Worm (Caenorhabditis elegans) whole organism, L1 larva: ENCODE results near the gene ZC443.3.

Experiments used
- C04F5.9 ChIP-seq: sonication (generic microtip); optimal IDR thresholded peaks from 2 replicates; lab custom pipeline; 2016; ENCODE audit warnings: missing genetic modification characterization, missing compliant biosample characterization
- F16B12.6 ChIP-seq: fragments of 150-350 bp; optimal IDR thresholded peaks from 2 replicates; lab custom pipeline; 2014; ENCODE audit warnings: missing biosample characterization, missing genetic modification characterization
- ceh-82 ChIP-seq, 3 experiments: fragments of 150-350 bp in 1 of 3; sonication (generic microtip) in 2 of 3; optimal IDR thresholded peaks; 2 replicates each; lab custom pipeline; 2014 to 2017; ENCODE audit warnings: missing biosample characterization in 3 of 3, missing genetic modification characterization in 3 of 3
- ceh-90 ChIP-seq: sonication (generic microtip); optimal IDR thresholded peaks from 2 replicates; lab custom pipeline; 2016; ENCODE audit warnings: missing genetic modification characterization, missing compliant biosample characterization
- dpl-1 ChIP-seq, 3 experiments: fragments of 150-350 bp in 2 of 3; sonication (generic microtip) in 1 of 3; optimal IDR thresholded peaks; 2 replicates each; lab custom pipeline; 2014 to 2017; ENCODE audit warnings: missing biosample characterization in 3 of 3, missing genetic modification characterization in 3 of 3, missing genetic modification reagents in 3 of 3
- dsc-1 ChIP-seq: sonication (generic microtip); optimal IDR thresholded peaks from 2 replicates; lab custom pipeline; 2016; ENCODE audit warnings: mild to moderate bottlenecking, missing genetic modification characterization, missing compliant biosample characterization
- efl-1 ChIP-seq, 4 experiments: fragments of 150-350 bp; optimal IDR thresholded peaks in 3 of 4; peaks in 1 of 4; 1 replicate in 1 of 4; 2 replicates in 3 of 4; lab custom pipeline; 2014; ENCODE audit warnings: missing biosample characterization in 2 of 4, missing genetic modification characterization in 2 of 4, missing genetic modification reagents in 2 of 4
- efl-3 ChIP-seq: fragments of 200-800 bp; sonication (Bioruptor generic); optimal IDR thresholded peaks from 2 replicates; lab custom pipeline; 2018; ENCODE audit warnings: mild to moderate bottlenecking, missing genetic modification characterization, missing compliant biosample characterization
- egl-27 ChIP-seq, 2 experiments: fragments of 150-350 bp in 1 of 2; sonication (generic microtip); optimal IDR thresholded peaks; 3 replicates each; lab custom pipeline; 2017 to 2018; ENCODE audit warnings: missing biosample characterization in 2 of 2, missing genetic modification characterization in 2 of 2, missing genetic modification reagents in 2 of 2
- elt-2 ChIP-seq: sonication (generic microtip); optimal IDR thresholded peaks from 2 replicates; lab custom pipeline; 2016; ENCODE audit warnings: missing genetic modification characterization, mild to moderate bottlenecking, inconsistent platforms, missing compliant biosample characterization, missing genetic modification reagents
- fkh-8 ChIP-seq: sonication (generic microtip); optimal IDR thresholded peaks from 2 replicates; lab custom pipeline; 2016; ENCODE audit warnings: mild to moderate bottlenecking, missing genetic modification characterization, missing compliant biosample characterization
- fos-1 ChIP-seq: fragments of 150-350 bp; optimal IDR thresholded peaks from 2 replicates; lab custom pipeline; 2014; ENCODE audit warnings: missing biosample characterization, missing genetic modification characterization
- hlh-17 ChIP-seq: fragments of 200-800 bp; sonication (Bioruptor generic); optimal IDR thresholded peaks from 2 replicates; lab custom pipeline; 2018; ENCODE audit warnings: missing genetic modification characterization, mild to moderate bottlenecking, missing compliant biosample characterization, moderate library complexity, borderline replicate concordance
- hpl-2 ChIP-seq: fragments of 150-350 bp; optimal IDR thresholded peaks from 2 replicates; lab custom pipeline; 2014; ENCODE audit warnings: missing biosample characterization, missing genetic modification reagents, missing genetic modification characterization
- jun-1 ChIP-seq: fragments of 150-350 bp; optimal IDR thresholded peaks from 2 replicates; lab custom pipeline; 2014; ENCODE audit warnings: missing biosample characterization, missing genetic modification reagents, missing genetic modification characterization
- lin-13 ChIP-seq: fragments of 150-350 bp; optimal IDR thresholded peaks from 2 replicates; lab custom pipeline; 2014; ENCODE audit warnings: missing biosample characterization, missing genetic modification reagents, missing genetic modification characterization
- lin-39 ChIP-seq: fragments of 150-350 bp; optimal IDR thresholded peaks from 2 replicates; lab custom pipeline; 2014; ENCODE audit warnings: missing biosample characterization, missing genetic modification reagents, missing genetic modification characterization
- nhr-20 ChIP-seq: sonication (generic microtip); optimal IDR thresholded peaks from 2 replicates; lab custom pipeline; 2016; ENCODE audit warnings: mild to moderate bottlenecking, missing genetic modification characterization, missing compliant biosample characterization
- nhr-28 ChIP-seq: fragments of 150-350 bp; optimal IDR thresholded peaks from 2 replicates; lab custom pipeline; 2014; ENCODE audit warnings: missing biosample characterization, missing genetic modification characterization
- nhr-71 ChIP-seq: sonication (generic microtip); optimal IDR thresholded peaks from 2 replicates; lab custom pipeline; 2016; ENCODE audit warnings: mild to moderate bottlenecking, missing genetic modification characterization, moderate library complexity, missing compliant biosample characterization
- nhr-76 ChIP-seq: sonication (generic microtip); optimal IDR thresholded peaks from 2 replicates; lab custom pipeline; 2017; ENCODE audit warnings: missing biosample characterization, missing genetic modification characterization
- nhr-84 ChIP-seq: sonication (generic microtip); optimal IDR thresholded peaks from 2 replicates; lab custom pipeline; 2017; ENCODE audit warnings: missing biosample characterization, missing genetic modification characterization
- nhr-85 ChIP-seq: sonication (generic microtip); peaks from one replicate; lab custom pipeline; 2016; ENCODE audit warnings: missing genetic modification characterization, inconsistent platforms, missing compliant biosample characterization
- pax-3 ChIP-seq: fragments of 200-800 bp; sonication (Bioruptor generic); optimal IDR thresholded peaks from 2 replicates; lab custom pipeline; 2018; ENCODE audit warnings: mild to moderate bottlenecking, missing genetic modification characterization, moderate library complexity, missing compliant biosample characterization
- skn-1 ChIP-seq: fragments of 150-350 bp; optimal IDR thresholded peaks from 2 replicates; lab custom pipeline; 2014; ENCODE audit warnings: missing biosample characterization, missing genetic modification characterization
- snpc-4 ChIP-seq: fragments of 150-350 bp; optimal IDR thresholded peaks from 2 replicates; lab custom pipeline; 2014; ENCODE audit warnings: missing biosample characterization, missing genetic modification characterization
- swsn-7 ChIP-seq: sonication (generic microtip); optimal IDR thresholded peaks from 2 replicates; lab custom pipeline; 2016; ENCODE audit warnings: missing genetic modification characterization, missing compliant biosample characterization
- unc-130 ChIP-seq: fragments of 150-350 bp; optimal IDR thresholded peaks from 2 replicates; lab custom pipeline; 2017; ENCODE audit warnings: missing biosample characterization, missing genetic modification characterization, inconsistent platforms
- unc-30 ChIP-seq: sonication (generic microtip); optimal IDR thresholded peaks from 2 replicates; lab custom pipeline; 2017; ENCODE audit warnings: missing biosample characterization, missing genetic modification characterization
- unc-86 ChIP-seq: sonication (generic microtip); optimal IDR thresholded peaks from 2 replicates; lab custom pipeline; 2016; ENCODE audit warnings: missing genetic modification characterization, missing compliant biosample characterization
- vab-15 ChIP-seq: sonication (generic microtip); optimal IDR thresholded peaks from 2 replicates; lab custom pipeline; 2017; ENCODE audit warnings: missing genotype, mild to moderate bottlenecking, missing genetic modification characterization, missing compliant biosample characterization
- ztf-11 ChIP-seq, 2 experiments: sonication (generic microtip); optimal IDR thresholded peaks; 2 replicates each; lab custom pipeline; 2016 to 2017; ENCODE audit warnings: missing genetic modification characterization in 2 of 2, missing biosample characterization in 1 of 2, missing compliant biosample characterization in 1 of 2
- ztf-4 ChIP-seq: fragments of 150-350 bp; optimal IDR thresholded peaks from 2 replicates; lab custom pipeline; 2014; ENCODE audit warnings: missing biosample characterization, missing genetic modification characterization

The ZC443.3 gene

DNA sequence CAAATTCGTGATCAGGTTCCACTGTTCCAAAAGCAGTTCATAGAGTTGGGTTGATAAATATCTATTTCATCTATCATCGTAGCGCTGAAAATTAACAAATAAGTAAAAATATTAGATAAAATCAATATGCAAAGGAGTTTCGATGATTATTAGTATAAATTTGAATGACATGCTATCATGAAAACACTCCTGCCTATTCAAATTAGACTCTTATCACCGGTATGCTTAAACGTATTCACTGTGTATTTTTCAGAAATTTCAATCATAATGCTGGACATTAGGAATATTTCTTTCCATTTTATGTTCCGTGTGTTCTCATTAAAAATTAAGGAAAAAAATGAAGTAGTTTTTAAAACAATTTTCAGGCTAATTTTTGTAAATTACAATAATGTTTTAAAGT is 31.3 kb upstream of the ZC443.3 start, which contains the start of gene C44H9.6:
TSS of gene C44H9.6 (minus strand) at position 101 of the 400 bp plus-strand sequence.
- TF ChIP-seq F16B12.6 (tag; lab: Kevin White, UChicago) (no peak), nhr-76 (tag; lab: Kevin White, UChicago) (no peak), fos-1 (tag; lab: Kevin White, UChicago) (no peak), C04F5.9 (no peak), nhr-84 (tag; lab: Kevin White, UChicago) (no peak), efl-1 (optimal IDR thresholded peaks at IDR 0.05; lab: Kevin White, UChicago) (no peak), efl-1 (GFP tag; optimal IDR thresholded peaks at IDR 0.05 in 1 of 2; lab: Kevin White, UChicago) (peak in 1 of 2 experiments; percentile 67), lin-13 (GFP tag; lab: Kevin White, UChicago) (no peak)
- TF ChIP-seq, all 84 proteins: peak for 1

DNA sequence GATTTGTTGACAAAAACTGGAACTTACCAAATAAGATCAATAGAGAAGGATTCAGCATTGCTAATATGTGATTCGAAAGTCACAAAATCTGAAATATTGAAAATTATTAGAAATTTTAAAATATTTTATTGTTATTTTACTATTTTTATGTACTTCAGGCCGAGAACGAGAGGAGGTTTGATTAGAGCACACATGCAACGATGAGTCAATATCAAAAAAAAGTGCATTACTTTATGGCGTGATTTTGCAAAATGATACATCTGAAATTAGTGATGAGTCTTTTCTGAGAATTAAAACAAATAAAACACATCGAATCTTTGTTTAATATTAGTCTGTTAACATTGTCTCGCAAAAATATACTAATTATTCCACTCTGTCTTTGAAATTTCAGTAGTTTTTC is 30.8 kb upstream of the ZC443.3 start:
- TF ChIP-seq F16B12.6 (tag; lab: Kevin White, UChicago) (no peak), unc-30 (tag; lab: Kevin White, UChicago) (no peak)

DNA sequence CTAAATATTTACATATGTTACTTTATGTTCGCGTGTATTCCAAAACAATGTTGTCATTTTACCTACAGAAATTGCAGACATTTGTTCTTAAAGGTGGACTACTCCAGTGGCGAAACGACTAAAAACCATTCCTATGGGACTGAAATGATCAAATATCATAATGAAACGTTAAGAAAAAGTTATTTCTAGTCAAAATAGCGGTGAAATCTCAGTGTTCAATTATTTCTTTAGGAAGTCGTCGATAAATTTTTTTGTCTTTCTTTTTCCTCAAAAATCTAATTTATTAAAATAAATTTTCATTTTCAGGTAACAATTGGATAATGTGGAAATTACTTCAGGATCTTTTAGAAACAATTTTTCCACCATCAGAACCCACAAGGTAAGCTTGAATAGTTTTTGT is 21.5 kb upstream of the ZC443.3 start, which contains the start of gene C44H9.4:
TSS of gene C44H9.4 (plus strand) at position 301 of the 400 bp plus-strand sequence.
- TF ChIP-seq C04F5.9 (no peak), nhr-28 (tag; lab: Kevin White, UChicago) (no peak), lin-13 (GFP tag; lab: Kevin White, UChicago) (no peak), snpc-4 (tag; lab: Kevin White, UChicago) (no peak)
- TF ChIP-seq, all 84 proteins: peak for 0

DNA sequence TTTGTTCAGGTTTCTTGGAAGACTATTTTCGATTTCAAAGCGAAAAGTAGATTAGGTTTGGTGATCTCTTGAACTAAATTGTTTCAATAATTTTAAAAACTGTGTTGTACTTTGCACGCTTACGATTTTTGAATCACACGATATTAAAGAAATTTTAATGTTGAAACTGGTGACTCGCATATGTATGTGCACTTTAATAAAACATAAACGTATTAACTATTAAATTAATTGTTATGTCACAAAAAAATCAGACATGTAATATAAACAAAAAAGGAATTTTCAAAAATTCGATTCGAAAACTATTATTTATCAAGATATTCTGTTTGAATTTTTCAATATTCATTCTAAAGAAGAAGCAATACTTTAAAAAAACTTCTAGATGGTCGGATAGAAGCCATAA is 13.3 kb upstream of the ZC443.3 start, which contains the start of gene ugt-15:
TSS of gene ugt-15 (plus strand) at position 301 of the 400 bp plus-strand sequence.
- TF ChIP-seq snpc-4 (tag; lab: Kevin White, UChicago) = no peak
- TF ChIP-seq nhr-71 (tag; lab: Kevin White, UChicago) = no peak
- no peak for TF ChIP-seq nhr-20 (tag; lab: Kevin White, UChicago)
- TF ChIP-seq nhr-85 = no peak
- TF ChIP-seq egl-27 (tag; optimal IDR thresholded peaks at IDR 0.05; lab: Kevin White, UChicago) = no peak
- no peak for TF ChIP-seq nhr-76 (tag; lab: Kevin White, UChicago)
- no peak for TF ChIP-seq unc-130 (tag; lab: Kevin White, UChicago)

DNA sequence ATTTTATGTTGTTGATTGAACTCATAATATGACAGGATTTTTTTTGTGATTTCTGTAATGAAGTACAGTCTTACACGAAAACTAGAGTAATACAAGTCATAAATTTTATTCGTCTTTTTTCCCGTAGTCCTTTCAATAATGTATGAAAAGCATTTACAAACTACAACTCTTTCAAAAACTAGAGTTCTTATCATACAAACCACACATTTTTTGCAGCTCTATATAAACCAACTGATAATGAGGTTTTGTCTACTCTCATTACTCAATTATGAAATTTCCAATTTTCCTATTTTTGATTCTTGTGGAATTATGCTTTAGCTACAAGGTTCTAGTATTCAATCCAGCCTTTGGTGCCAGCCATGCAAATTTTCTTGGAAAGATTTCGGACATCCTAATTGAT is 10.9 kb upstream of the ZC443.3 start, which contains the start of gene ugt-16:
TSS of gene ugt-16 (plus strand) at position 248 of the 400 bp plus-strand sequence.
- TF ChIP-seq nhr-20 (tag; lab: Kevin White, UChicago) (peak; percentile 50), efl-3 (GFP tag; lab: Kevin White, UChicago) (no peak), skn-1 (tag; lab: Kevin White, UChicago) (no peak), nhr-85 (no peak), elt-2 (tag; lab: Kevin White, UChicago) (peak; percentile 78)
- TF ChIP-seq, all 84 proteins: peak for 2

DNA sequence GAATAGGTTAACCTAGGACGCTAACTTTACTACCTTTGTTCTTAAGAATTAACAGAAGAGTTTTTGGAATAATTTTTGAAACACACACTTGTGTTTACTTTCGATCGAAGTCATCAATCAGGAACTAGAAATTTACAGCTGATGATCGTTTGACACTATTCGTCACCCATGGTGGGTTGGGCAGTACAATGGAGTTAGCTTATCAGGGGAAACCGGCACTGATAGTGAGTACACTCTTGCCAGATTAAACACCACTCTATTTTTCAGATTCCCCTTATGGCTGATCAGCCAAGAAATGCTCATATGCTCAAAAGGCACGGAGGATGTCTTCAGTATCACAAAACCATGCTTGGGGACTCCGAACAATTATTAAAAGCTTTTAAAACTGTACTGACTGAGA is 8.1 kb upstream of the ZC443.3 start:
- TF ChIP-seq nhr-85 (no peak), elt-2 (tag; lab: Kevin White, UChicago) (peak; percentile 64), nhr-20 (tag; lab: Kevin White, UChicago) (peak; percentile 44), dpl-1 (GFP tag; optimal IDR thresholded peaks at IDR 0.05; lab: Kevin White, UChicago) (no peak)

DNA sequence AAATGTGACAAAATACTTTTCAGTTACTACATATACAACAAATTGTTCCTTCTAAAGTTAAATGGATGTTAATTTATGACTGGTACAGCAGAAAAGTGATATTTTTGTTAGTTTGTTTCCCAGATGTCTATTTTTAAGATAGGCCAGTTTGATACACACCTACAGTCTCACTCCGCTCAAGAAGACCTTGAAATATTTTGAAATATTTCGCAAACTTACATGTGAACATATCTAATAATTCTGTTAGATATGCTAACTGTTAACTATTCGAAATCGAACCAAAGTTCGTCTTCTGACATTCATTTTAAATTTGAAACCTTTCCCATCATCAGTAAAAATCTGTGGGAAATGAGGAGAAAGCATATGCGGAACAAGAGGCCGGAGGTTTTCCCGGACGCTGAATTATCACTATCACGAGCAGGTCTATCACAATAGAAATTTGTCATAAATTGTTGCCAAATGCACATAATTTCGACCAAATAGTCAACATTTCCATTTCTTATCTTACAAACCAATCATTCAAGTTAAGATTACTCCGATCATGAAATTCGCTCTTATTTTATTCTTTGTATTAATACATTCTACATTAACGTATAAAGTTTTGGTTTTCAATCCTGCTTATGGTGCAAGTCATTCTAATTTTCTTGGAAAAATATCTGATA is 6.0 kb upstream of the ZC443.3 start, which contains the start of the genes ZC443.4 and ugt-18:
TSS of gene ZC443.4 (minus strand) at position 95 of the 662 bp plus-strand sequence.
TSS of gene ugt-18 (plus strand) at position 469 of the 662 bp plus-strand sequence.
- TF ChIP-seq hlh-17 (GFP tag; lab: Kevin White, UChicago) = no peak
- TF ChIP-seq dsc-1 (tag; lab: Kevin White, UChicago) = no peak
- peak; percentile 19 for TF ChIP-seq elt-2 (tag; lab: Kevin White, UChicago)

DNA sequence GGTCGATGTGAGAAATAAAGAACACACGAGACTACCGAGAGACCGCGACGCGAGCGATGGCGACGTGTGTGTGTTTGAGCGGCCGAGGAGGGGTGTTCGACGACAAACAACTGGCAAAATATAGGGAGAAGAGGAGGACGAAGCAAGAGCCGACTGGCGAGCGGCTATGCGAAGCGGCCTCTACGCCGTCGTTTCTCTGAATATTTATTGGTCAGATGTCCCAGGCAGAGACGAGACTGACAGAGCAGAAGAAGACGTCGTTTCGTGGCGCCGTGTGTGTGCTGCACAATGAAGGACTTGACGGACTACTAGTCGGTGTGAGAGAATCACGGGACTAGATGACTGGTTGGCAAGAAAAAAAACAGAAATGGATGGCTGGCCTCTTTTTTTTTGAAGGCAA is 5.2 kb upstream of the ZC443.3 start:
- TF ChIP-seq pax-3 (tag; lab: Kevin White, UChicago) (peak; percentile 78), C04F5.9 (no peak), vab-15 (tag; lab: Kevin White, UChicago) (no peak), lin-39 (tag; lab: Kevin White, UChicago) (no peak), nhr-28 (tag; lab: Kevin White, UChicago) (no peak), unc-86 (peak; percentile 34), ztf-11 (tag; optimal IDR thresholded peaks at IDR 0.05; lab: Kevin White, UChicago) (no peak), ceh-90 (tag; lab: Kevin White, UChicago) (no peak), efl-3 (GFP tag; lab: Kevin White, UChicago) (no peak), ceh-82 (tag; optimal IDR thresholded peaks at IDR 0.05; lab: Kevin White, UChicago) (peak in 1 of 3 experiments; percentile 52), hpl-2 (GFP tag; lab: Kevin White, UChicago) (no peak), hlh-17 (GFP tag; lab: Kevin White, UChicago) (no peak), ztf-4 (no peak), jun-1 (no peak), dsc-1 (tag; lab: Kevin White, UChicago) (peak; percentile 8), fkh-8 (tag; lab: Kevin White, UChicago) (peak; percentile 88), swsn-7 (tag; lab: Kevin White, UChicago) (peak; percentile 15)
